Worm (Caenorhabditis elegans): ENCODE results near the gene H12C20.7.

DNA sequence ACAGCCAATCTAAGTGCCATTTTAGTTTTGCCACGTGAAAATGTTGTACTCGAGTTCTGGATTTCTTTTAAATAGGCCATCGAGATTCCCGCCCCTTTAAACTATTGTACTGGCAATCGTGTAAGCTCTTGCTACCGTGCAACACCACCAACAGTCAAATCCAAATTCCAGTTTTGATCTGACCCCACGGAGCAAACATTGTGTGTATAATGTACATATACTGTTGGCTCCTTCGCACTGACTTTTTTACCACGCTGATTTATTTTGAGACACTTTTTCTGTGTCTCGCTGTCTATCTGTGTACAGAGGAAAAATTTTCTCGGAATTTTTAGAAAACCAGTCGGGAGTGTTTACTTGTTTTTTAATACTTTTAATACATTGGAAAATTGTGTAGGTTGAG is 37.3 kb upstream of the H12C20.7 start, which contains the start of gene piit-1:
- no peak for TF ChIP-seq nhr-237 (tag; optimal IDR thresholded peaks at IDR 0.05)
- TF ChIP-seq pha-4 (tag; optimal IDR thresholded peaks at IDR 0.05) = no peak
- TF ChIP-seq ceh-83 (GFP tag; optimal IDR thresholded peaks at IDR 0.05) = no peak
- TF ChIP-seq nhr-2 (tag; optimal IDR thresholded peaks at IDR 0.05) = no peak
- no peak for TF ChIP-seq elt-1 (tag; optimal IDR thresholded peaks at IDR 0.05; ENCODE audit: borderline replicate concordance, insufficient read depth)
- TF ChIP-seq sem-2 (GFP tag; optimal IDR thresholded peaks at IDR 0.05) = no peak

Measured in whole organism, mixed stage, embryonic.